Fruit fly (Drosophila melanogaster) Kc167 (cell line): ENCODE measurements around the gene Syn1.

ENCODE experiments used
- Myc ChIP-seq: fragments of >200 bp; optimal IDR thresholded peaks from 2 replicates; lab custom pipeline; 2017; ENCODE audit warnings: missing external identifiers
- Sin3A ChIP-seq: fragments of >200 bp; optimal IDR thresholded peaks from 2 replicates; lab custom pipeline; 2018; ENCODE audit warnings: missing external identifiers
- h ChIP-seq: fragments of >200 bp; optimal IDR thresholded peaks from 3 replicates; lab custom pipeline; 2018; ENCODE audit warnings: missing external identifiers
- insv ChIP-seq: fragments of >200 bp; optimal IDR thresholded peaks from 3 replicates; lab custom pipeline; 2018; ENCODE audit warnings: missing external identifiers
- psq ChIP-seq: fragments of >200 bp; optimal IDR thresholded peaks from 2 replicates; lab custom pipeline; 2017; ENCODE audit warnings: missing external identifiers
- ttk ChIP-seq: sonication (Bioruptor generic); optimal IDR thresholded peaks from 2 replicates; lab custom pipeline; 2017; ENCODE audit warnings: missing external identifiers

DNA sequence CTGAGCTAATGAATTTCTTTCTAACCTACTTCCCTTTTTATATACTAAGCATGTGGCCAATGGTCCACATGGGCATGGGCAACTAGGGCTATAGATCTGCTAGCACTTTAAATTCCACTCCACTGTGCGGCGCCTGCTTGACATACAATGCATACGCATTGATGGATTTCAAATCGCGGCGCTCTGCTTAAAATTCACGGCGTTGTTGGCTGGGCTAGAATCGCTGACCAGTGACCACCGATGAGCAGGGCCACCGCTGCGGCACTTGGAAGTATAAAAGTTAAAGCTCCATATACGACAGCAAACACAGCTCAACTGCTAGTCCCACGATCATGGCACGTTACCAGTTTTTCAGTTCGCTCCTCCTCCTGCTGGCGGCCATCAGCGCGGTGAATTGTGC, 36.5 kb downstream of the Syn1 start, which contains the start of gene CG14573:
- no peak for TF ChIP-seq psq (lab: Kevin White, UChicago)
- no peak for TF ChIP-seq Sin3A (lab: Kevin White, UChicago)
- TF ChIP-seq insv (lab: Kevin White, UChicago): no peak
- no peak for TF ChIP-seq h (lab: Kevin White, UChicago)
- TF ChIP-seq Myc (lab: Kevin White, UChicago): no peak
- TF ChIP-seq ttk (lab: Kevin White, UChicago): no peak
